Worm (Caenorhabditis elegans) whole organism, L4 larva: Measurements from ENCODE around the gene his-40.

Experiments used
- F10B5.3 ChIP-seq: sonication (generic microtip); optimal IDR thresholded peaks from 2 replicates; lab custom pipeline; 2016; ENCODE audit warnings: mild to moderate bottlenecking, missing genetic modification characterization, missing compliant biosample characterization
- F44E2.7 ChIP-seq: fragments of 200-800 bp; sonication (Bioruptor generic); IDR thresholded peaks from 2 replicates; pipeline ENCODE4 v2.1.2; 2022; ENCODE audit warnings: missing genetic modification characterization, missing compliant biosample characterization
- T26A8.4 ChIP-seq: fragments of 200-800 bp; sonication (Bioruptor generic); IDR thresholded peaks from 2 replicates; pipeline ENCODE4 v1.3.6; 2022; ENCODE audit warnings: missing genetic modification characterization, missing compliant biosample characterization
- Y5F2A.4 ChIP-seq: fragments of 200-800 bp; sonication (Bioruptor generic); optimal IDR thresholded peaks from 2 replicates; lab custom pipeline; 2018; ENCODE audit warnings: mild to moderate bottlenecking, missing genetic modification characterization, missing compliant biosample characterization
- Y75B8A.6 ChIP-seq: fragments of 200-800 bp; sonication (Bioruptor generic); IDR thresholded peaks from 2 replicates; pipeline ENCODE4 v1.3.6; 2022; ENCODE audit warnings: missing genetic modification reagents, missing genetic modification characterization, missing compliant biosample characterization
- aha-1 ChIP-seq: fragments of 150-350 bp; peaks from one replicate; lab custom pipeline; 2014; ENCODE audit warnings: missing biosample characterization, missing genetic modification characterization
- ama-1 ChIP-seq: fragments of 150-350 bp; optimal IDR thresholded peaks from 2 replicates; lab custom pipeline; 2014; ENCODE audit warnings: inconsistent platforms, mixed read lengths
- ceh-32 ChIP-seq: sonication (generic microtip); optimal IDR thresholded peaks from 2 replicates; lab custom pipeline; 2016; ENCODE audit warnings: mild to moderate bottlenecking, missing genetic modification characterization, missing compliant biosample characterization; ENCODE audit not compliant: poor library complexity
- ceh-62 ChIP-seq: sonication (generic microtip); optimal IDR thresholded peaks from 2 replicates; lab custom pipeline; 2017; ENCODE audit warnings: missing biosample characterization, missing genetic modification characterization
- daf-8 ChIP-seq: fragments of 200-800 bp; sonication (Bioruptor generic); IDR thresholded peaks from 2 replicates; pipeline ENCODE4 v1.3.6; 2022; ENCODE audit warnings: missing genetic modification characterization, missing compliant biosample characterization
- dmd-6 ChIP-seq: fragments of 200-800 bp; sonication (Bioruptor generic); IDR thresholded peaks from 2 replicates; pipeline ENCODE4 v1.3.6; 2022; ENCODE audit warnings: missing genetic modification reagents, missing genetic modification characterization, missing compliant biosample characterization
- dmd-8 ChIP-seq: fragments of 200-800 bp; sonication (Bioruptor generic); IDR thresholded peaks from 2 replicates; pipeline ENCODE4 v1.3.6; 2022; ENCODE audit warnings: missing genetic modification characterization, missing compliant biosample characterization
- dmd-9 ChIP-seq: fragments of 200-800 bp; sonication (Bioruptor generic); IDR thresholded peaks from 2 replicates; pipeline ENCODE4 v1.3.6; 2022; ENCODE audit warnings: missing genetic modification reagents, missing genetic modification characterization, missing compliant biosample characterization
- egl-27 ChIP-seq: sonication (generic microtip); optimal IDR thresholded peaks from 3 replicates; lab custom pipeline; 2017; ENCODE audit warnings: missing biosample characterization, missing genetic modification reagents, missing genetic modification characterization
- fkh-10 ChIP-seq: fragments of 150-350 bp; optimal IDR thresholded peaks from 2 replicates; lab custom pipeline; 2014; ENCODE audit warnings: missing biosample characterization, missing genetic modification reagents, missing genetic modification characterization
- fos-1 ChIP-seq: fragments of 150-350 bp; optimal IDR thresholded peaks from 2 replicates; lab custom pipeline; 2014; ENCODE audit warnings: missing biosample characterization, missing genetic modification characterization
- hif-1 ChIP-seq, 2 experiments: sonication (generic microtip); optimal IDR thresholded peaks; 2 replicates each; lab custom pipeline; 2016 to 2017; ENCODE audit warnings: missing compliant biosample characterization in 2 of 2, missing genetic modification characterization in 2 of 2, missing genetic modification reagents in 2 of 2, missing genotype in 2 of 2, mild to moderate bottlenecking in 1 of 2
- hlh-30 ChIP-seq: sonication (generic microtip); optimal IDR thresholded peaks from 2 replicates; lab custom pipeline; 2017; ENCODE audit warnings: antibody characterized with exemption, mild to moderate bottlenecking, missing genetic modification characterization, missing compliant biosample characterization; ENCODE audit not compliant: insufficient read depth
- hmg-1.1 ChIP-seq: fragments of 200-800 bp; sonication (Bioruptor generic); IDR thresholded peaks from 2 replicates; pipeline ENCODE4 v1.3.6; 2022; ENCODE audit warnings: missing genetic modification reagents, missing genetic modification characterization, missing compliant biosample characterization
- lin-13 ChIP-seq: fragments of 150-350 bp; optimal IDR thresholded peaks from 2 replicates; lab custom pipeline; 2014; ENCODE audit warnings: missing biosample characterization, missing genetic modification reagents, missing genetic modification characterization
- madf-5 ChIP-seq, 2 experiments: fragments of 200-800 bp; sonication (Bioruptor generic); IDR thresholded peaks; 2 replicates each; pipeline ENCODE4 v1.3.6; 2022; ENCODE audit warnings: missing compliant biosample characterization in 2 of 2, missing genetic modification characterization in 2 of 2
- madf-9 ChIP-seq: fragments of 200-800 bp; sonication (Bioruptor generic); conservative IDR thresholded peaks from 2 replicates; pipeline ENCODE4 v1.3.6; 2022; ENCODE audit warnings: missing genetic modification reagents, missing genetic modification characterization, missing compliant biosample characterization
- mep-1 ChIP-seq: fragments of 150-350 bp; sonication (generic microtip); optimal IDR thresholded peaks from 3 replicates; lab custom pipeline; 2014; ENCODE audit warnings: missing biosample characterization, missing genetic modification characterization
- mxl-3 ChIP-seq: fragments of 200-800 bp; sonication (Bioruptor generic); optimal IDR thresholded peaks from 2 replicates; lab custom pipeline; 2018; ENCODE audit warnings: mild to moderate bottlenecking, missing genetic modification characterization, missing compliant biosample characterization
- nhr-111 ChIP-seq: fragments of 200-800 bp; sonication (Bioruptor generic); optimal IDR thresholded peaks from 2 replicates; lab custom pipeline; 2018; ENCODE audit warnings: mild to moderate bottlenecking, missing genetic modification characterization, missing compliant biosample characterization
- nhr-25 ChIP-seq: sonication (generic microtip); optimal IDR thresholded peaks from 2 replicates; lab custom pipeline; 2017; ENCODE audit warnings: missing genetic modification characterization, mild to moderate bottlenecking, missing compliant biosample characterization, antibody characterized with exemption, moderate library complexity, borderline replicate concordance; ENCODE audit not compliant: insufficient read depth
- nhr-28 ChIP-seq: fragments of 150-350 bp; optimal IDR thresholded peaks from 2 replicates; lab custom pipeline; 2014; ENCODE audit warnings: missing biosample characterization, missing genetic modification characterization
- nhr-41 ChIP-seq: fragments of 200-800 bp; sonication (Bioruptor generic); IDR thresholded peaks from 2 replicates; pipeline ENCODE4 v1.3.6; 2022; ENCODE audit warnings: missing genetic modification reagents, missing genetic modification characterization, missing compliant biosample characterization
- nhr-48 ChIP-seq: sonication (generic microtip); optimal IDR thresholded peaks from 2 replicates; lab custom pipeline; 2016; ENCODE audit warnings: mild to moderate bottlenecking, missing genetic modification characterization, missing compliant biosample characterization
- nhr-6 ChIP-seq: fragments of 150-350 bp; optimal IDR thresholded peaks from 2 replicates; lab custom pipeline; 2014; ENCODE audit warnings: missing biosample characterization, missing genetic modification characterization
- php-3 ChIP-seq: fragments of 200-800 bp; sonication (Bioruptor generic); IDR thresholded peaks from 2 replicates; pipeline ENCODE4 v1.3.6; 2022; ENCODE audit warnings: missing genetic modification reagents, missing genetic modification characterization, missing compliant biosample characterization
- set-16 ChIP-seq: fragments of 200-800 bp; sonication (Bioruptor generic); IDR thresholded peaks from 2 replicates; pipeline ENCODE4 v1.3.6; 2022; ENCODE audit warnings: missing genetic modification reagents, missing genetic modification characterization, missing compliant biosample characterization
- skn-1 ChIP-seq: fragments of 150-350 bp; optimal IDR thresholded peaks from 2 replicates; lab custom pipeline; 2014; ENCODE audit warnings: missing biosample characterization, missing genetic modification characterization
- unc-39 ChIP-seq: sonication (generic microtip); optimal IDR thresholded peaks from 2 replicates; lab custom pipeline; 2017; ENCODE audit warnings: missing biosample characterization, missing genetic modification characterization
- unc-62 ChIP-seq, 3 experiments: fragments of 150-350 bp in 1 of 3; sonication (generic microtip); optimal IDR thresholded peaks in 2 of 3; peaks in 1 of 3; 1 replicate in 1 of 3; 2 replicates in 2 of 3; lab custom pipeline; 2014 to 2017; ENCODE audit warnings: missing biosample characterization in 3 of 3, missing genetic modification characterization in 3 of 3, missing genetic modification reagents in 3 of 3, missing genotype in 1 of 3
- vab-7 ChIP-seq: fragments of 200-800 bp; sonication (Bioruptor generic); IDR thresholded peaks from 2 replicates; pipeline ENCODE4 v1.3.6; 2022; ENCODE audit warnings: missing genetic modification reagents, missing genetic modification characterization, missing compliant biosample characterization
- zip-2 ChIP-seq: fragments of 150-350 bp; optimal IDR thresholded peaks from 2 replicates; lab custom pipeline; 2014; ENCODE audit warnings: missing biosample characterization, missing genetic modification characterization

The his-40 gene

DNA sequence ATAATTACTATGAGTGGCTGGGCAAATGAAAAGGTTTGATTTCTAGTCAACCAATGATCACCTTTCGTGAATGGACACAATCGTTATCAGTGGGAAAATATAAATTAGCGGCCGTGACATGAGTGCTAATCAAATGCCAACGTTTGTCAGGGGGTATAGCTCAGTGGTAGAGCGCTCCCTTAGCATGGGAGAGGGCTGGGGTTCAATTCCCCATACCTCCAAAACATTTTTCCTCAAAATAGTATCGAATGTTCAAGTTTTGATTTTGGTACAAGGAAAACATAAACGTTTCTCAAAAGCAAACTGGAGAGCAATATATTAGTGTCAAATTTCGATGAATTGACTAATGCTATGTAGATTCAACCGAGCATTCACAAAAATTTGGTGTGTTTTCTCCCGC, 13.7 kb downstream of the his-40 start (continued):
- TF ChIP-seq F10B5.3 (tag; lab: Kevin White, UChicago) (peak; percentile 3), zip-2 (peak; percentile 2)
- TF ChIP-seq, all 104 proteins: peak for 56

DNA sequence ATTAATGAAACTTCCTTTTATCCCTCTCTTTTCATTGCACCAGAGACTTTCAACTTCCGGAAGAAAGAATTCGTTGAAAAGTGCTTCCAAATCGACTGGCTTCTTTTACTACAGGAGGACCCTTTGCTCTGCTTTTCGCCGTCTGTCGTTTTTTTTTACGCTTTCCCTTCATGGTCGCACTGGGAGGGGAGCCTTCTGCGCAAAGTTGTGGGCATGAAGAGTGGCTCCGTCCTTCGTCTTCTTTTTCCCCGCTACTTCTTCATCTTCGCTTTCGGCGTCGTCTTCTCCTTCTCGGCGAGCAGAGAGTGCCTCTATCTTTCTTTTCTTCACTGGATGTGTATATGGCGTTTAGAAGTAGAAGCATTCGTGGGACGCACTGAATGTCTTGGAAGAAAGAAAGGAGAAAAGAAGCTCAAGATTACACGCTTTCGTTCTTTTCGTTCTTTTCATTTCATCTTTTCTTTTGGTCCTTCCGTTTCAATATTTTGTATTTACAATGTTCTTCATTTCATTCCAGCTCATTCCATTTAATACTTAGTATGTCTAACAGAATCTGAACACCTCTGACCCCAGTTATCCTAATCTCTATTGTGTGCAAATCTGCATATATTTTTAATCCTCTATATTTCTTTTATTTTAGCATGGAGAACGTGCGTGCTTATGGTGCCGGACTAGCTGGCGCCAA, 17.2 kb downstream of the his-40 start, which contains the start of gene sng-1:
Gene sng-1, plus strand, starts transcription at position 635 of the 685 bp plus-strand sequence.
- peak; percentile 89 for TF ChIP-seq aha-1 (tag; lab: Kevin White, UChicago)
- no peak for TF ChIP-seq ama-1 (lab: Kevin White, UChicago)
- TF ChIP-seq daf-8 (GFP tag; lab: Robert Waterston, UW) = no peak
- peak in 1 of 2 experiments; percentile 85 for TF ChIP-seq unc-62 (GFP tag; optimal IDR thresholded peaks at IDR 0.05 in 1 of 2; lab: Kevin White, UChicago)
- TF ChIP-seq unc-62 (tag; optimal IDR thresholded peaks at IDR 0.05; lab: Kevin White, UChicago) = no peak
- no peak for TF ChIP-seq Y75B8A.6 (GFP tag; lab: Robert Waterston, UW)
- peak; percentile 38; the same call in 1 of the 2 replicates for TF ChIP-seq set-16
- no peak for TF ChIP-seq skn-1 (tag; lab: Kevin White, UChicago)
- no peak for TF ChIP-seq ceh-32 (tag; lab: Kevin White, UChicago)
- TF ChIP-seq hmg-1.1 (GFP tag; lab: Robert Waterston, UW) = peak; percentile 40; the same call in 1 of the 2 replicates
- TF ChIP-seq mep-1 (tag; lab: Kevin White, UChicago) = peak; percentile 37
- TF ChIP-seq fkh-10 = peak; percentile 3

ce11 chrX:7328065-7328564, 18.2 kb downstream of the his-40 start:
- TF ChIP-seq nhr-25 (tag; lab: Kevin White, UChicago) = no peak
- TF ChIP-seq unc-39 (tag; lab: Kevin White, UChicago) = no peak
- TF ChIP-seq vab-7 (GFP tag; lab: Robert Waterston, UW) = no peak
- TF ChIP-seq unc-62 (GFP tag; optimal IDR thresholded peaks at IDR 0.05 in 1 of 2; lab: Kevin White, UChicago) = peak in 1 of 2 experiments; percentile 10
- TF ChIP-seq unc-62 (tag; optimal IDR thresholded peaks at IDR 0.05; lab: Kevin White, UChicago) = no peak
- 0 out of 2 replicates have a peak, but pooled peaks have one; percentile 7 for TF ChIP-seq dmd-6 (GFP tag; lab: Robert Waterston, UW)
- no peak for TF ChIP-seq egl-27 (tag; lab: Kevin White, UChicago)

DNA sequence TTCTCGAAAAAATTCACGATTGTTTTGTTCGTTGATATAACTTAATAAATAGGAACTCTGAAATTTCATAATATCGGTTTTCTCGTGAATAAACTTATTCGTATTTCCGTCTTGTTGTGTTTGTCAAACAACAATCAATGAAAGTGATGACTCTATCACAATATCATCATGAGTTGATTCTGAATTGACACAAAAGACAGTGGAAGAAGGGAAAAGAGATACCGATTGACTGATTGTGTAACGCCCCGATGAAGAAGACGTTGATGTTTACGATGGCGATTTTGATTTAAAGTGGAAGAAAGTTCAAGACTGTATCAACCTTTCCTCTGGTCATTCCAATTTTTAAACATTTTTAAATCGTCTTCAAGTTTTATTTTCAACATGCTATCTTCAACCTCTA, 19.7 kb downstream of the his-40 start, which contains the start of gene ttr-59:
Gene ttr-59, plus strand, starts transcription at position 218 of the 400 bp plus-strand sequence.
- TF ChIP-seq hlh-30 (tag; lab: Kevin White, UChicago) (peak; percentile 58), nhr-28 (peak; percentile 5), ama-1 (lab: Kevin White, UChicago) (peak; percentile 4), madf-5 (GFP tag; IDR thresholded peaks at IDR 0.05; lab: Robert Waterston, UW) (no peak), nhr-6 (tag; lab: Kevin White, UChicago) (no peak), nhr-41 (GFP tag; lab: Robert Waterston, UW) (no peak)

ce11 chrX:7330685-7331196, 20.8 kb downstream of the his-40 start, which contains the start of gene ttr-30:
ttr-30 (plus strand) TSS chrX:7330949.
- TF ChIP-seq nhr-25 (tag; lab: Kevin White, UChicago) (peak; percentile 1), mxl-3 (GFP tag; lab: Kevin White, UChicago) (no peak)

- TF ChIP-seq F44E2.7 (GFP tag; lab: Robert Waterston, UW) = no peak
- TF ChIP-seq dmd-9 (GFP tag; lab: Robert Waterston, UW) = peak; percentile 69
- TF ChIP-seq skn-1 (tag; lab: Kevin White, UChicago) = no peak
- peak; percentile 88 for TF ChIP-seq nhr-48 (tag; lab: Kevin White, UChicago)
- TF ChIP-seq php-3 = peak; percentile 69
- TF ChIP-seq madf-9 (GFP tag; lab: Robert Waterston, UW) = peak; percentile 67
- peak; percentile 31; the same call in 1 of the 2 replicates for TF ChIP-seq dmd-8 (GFP tag; lab: Robert Waterston, UW)
- 0 out of 4 replicates have a peak, but pooled peaks of 1 of the 2 experiments have one; percentile 59 for TF ChIP-seq madf-5 (GFP tag; IDR thresholded peaks at IDR 0.05; lab: Robert Waterston, UW)
- TF ChIP-seq nhr-28 = peak; percentile 91
- peak; percentile 57 for TF ChIP-seq Y5F2A.4 (GFP tag; lab: Kevin White, UChicago)
- TF ChIP-seq mep-1 (tag; lab: Kevin White, UChicago) = peak; percentile 96
- TF ChIP-seq lin-13 (GFP tag; lab: Kevin White, UChicago) = peak; percentile 91
- peak; percentile 23 to 86 for TF ChIP-seq hif-1 (tag; optimal IDR thresholded peaks at IDR 0.05; lab: Kevin White, UChicago)
- no peak for TF ChIP-seq nhr-111 (GFP tag; lab: Kevin White, UChicago)
- TF ChIP-seq fos-1 = no peak
- TF ChIP-seq aha-1 (tag; lab: Kevin White, UChicago) = peak; percentile 99
- peak; percentile 91 for TF ChIP-seq T26A8.4 (GFP tag; lab: Robert Waterston, UW)
- no peak for TF ChIP-seq zip-2
- TF ChIP-seq ceh-62 (tag; lab: Kevin White, UChicago) = no peak
Measured at ce11 chrX:7334302-7334724, 24.4 kb downstream of the his-40 start, which contains the start of gene epg-7. epg-7 (plus strand) TSS chrX:7334714.
